Fruit fly (Drosophila melanogaster) whole organism, embryonic: ENCODE results near the gene CG14253.

Experiments used
- Aef1 ChIP-seq: fragments of 200-800 bp; sonication (Bioruptor generic); IDR thresholded peaks from 3 replicates; pipeline ENCODE4 v1.3.6; 2022; ENCODE audit warnings: missing biosample characterization, missing genetic modification characterization
- BEAF-32 ChIP-seq: fragments of 200-800 bp; sonication (Bioruptor generic); optimal IDR thresholded peaks from 3 replicates; lab custom pipeline; 2017; ENCODE audit warnings: missing biosample characterization, missing genetic modification characterization, mild to moderate bottlenecking, moderate library complexity, missing genetic modification reagents
- CG10267 ChIP-seq: fragments of 200-800 bp; sonication (Bioruptor generic); optimal IDR thresholded peaks from 2 replicates; lab custom pipeline; 2018; ENCODE audit warnings: missing biosample characterization, mild to moderate bottlenecking, missing genetic modification characterization, moderate library complexity
- CG11093 ChIP-seq: fragments of 200-800 bp; sonication (Bioruptor generic); IDR thresholded peaks from 3 replicates; pipeline ENCODE4 v1.3.6; 2022; ENCODE audit warnings: missing biosample characterization, missing genetic modification characterization
- CG11695 ChIP-seq: fragments of 200-800 bp; sonication (Bioruptor generic); IDR thresholded peaks from 3 replicates; pipeline ENCODE4 v1.3.6; 2022; ENCODE audit warnings: missing biosample characterization, missing genetic modification characterization
- CG12104 ChIP-seq: fragments of 200-800 bp; sonication (Bioruptor generic); optimal IDR thresholded peaks from 3 replicates; lab custom pipeline; 2016; ENCODE audit warnings: missing biosample characterization, missing genetic modification characterization
- CG12236 ChIP-seq: fragments of 200-800 bp; sonication (Bioruptor generic); optimal IDR thresholded peaks from 2 replicates; lab custom pipeline; 2016; ENCODE audit warnings: missing biosample characterization, missing genetic modification characterization
- CG1233 ChIP-seq: fragments of 200-800 bp; sonication (Bioruptor generic); optimal IDR thresholded peaks from 4 replicates; lab custom pipeline; 2018; ENCODE audit warnings: missing biosample characterization, mild to moderate bottlenecking, missing genetic modification characterization
- CG12769 ChIP-seq: fragments of 200-800 bp; sonication (Bioruptor generic); optimal IDR thresholded peaks from 2 replicates; lab custom pipeline; 2019; ENCODE audit warnings: missing biosample characterization, mild to moderate bottlenecking, missing genetic modification characterization, moderate library complexity
- CG14667 ChIP-seq: fragments of 200-800 bp; sonication (Bioruptor generic); IDR thresholded peaks from 2 replicates; pipeline ENCODE4 v1.3.6; 2022; ENCODE audit warnings: missing biosample characterization, missing genetic modification characterization
- CG17568 ChIP-seq: fragments of 200-800 bp; sonication (Bioruptor generic); optimal IDR thresholded peaks from 2 replicates; lab custom pipeline; 2018; ENCODE audit warnings: missing biosample characterization, mild to moderate bottlenecking, missing genetic modification characterization, moderate library complexity
- CG18476 ChIP-seq: fragments of 200-800 bp; sonication (Bioruptor generic); optimal IDR thresholded peaks from 2 replicates; lab custom pipeline; 2016; ENCODE audit warnings: missing biosample characterization, mild to moderate bottlenecking, missing genetic modification characterization
- CG30403 ChIP-seq: fragments of 200-800 bp; sonication (Bioruptor generic); optimal IDR thresholded peaks from 3 replicates; lab custom pipeline; 2016; ENCODE audit warnings: missing biosample characterization, missing genetic modification characterization
- CG31365 ChIP-seq: fragments of 200-800 bp; sonication (Bioruptor generic); optimal IDR thresholded peaks from 2 replicates; lab custom pipeline; 2018; ENCODE audit warnings: missing biosample characterization, mild to moderate bottlenecking, missing genetic modification characterization
- CG4282 ChIP-seq: fragments of 200-800 bp; sonication (Bioruptor generic); optimal IDR thresholded peaks from 2 replicates; lab custom pipeline; 2016; ENCODE audit warnings: missing biosample characterization, missing genetic modification characterization
- CG6689 ChIP-seq: fragments of 200-800 bp; sonication (Bioruptor generic); IDR thresholded peaks from 2 replicates; pipeline ENCODE4 v1.3.6; 2022; ENCODE audit warnings: missing biosample characterization, missing genetic modification characterization
- CG7928 ChIP-seq: fragments of 200-800 bp; sonication (Bioruptor generic); optimal IDR thresholded peaks from 2 replicates; lab custom pipeline; 2017; ENCODE audit warnings: missing biosample characterization, mild to moderate bottlenecking, missing genetic modification characterization
- CG8359 ChIP-seq: fragments of 200-800 bp; sonication (Bioruptor generic); optimal IDR thresholded peaks from 2 replicates; lab custom pipeline; 2017; ENCODE audit warnings: missing biosample characterization, mild to moderate bottlenecking, missing genetic modification characterization, borderline replicate concordance
- CTCF ChIP-seq: fragments of 200-800 bp; sonication (Bioruptor generic); optimal IDR thresholded peaks from 2 replicates; lab custom pipeline; 2017; ENCODE audit warnings: missing biosample characterization, mild to moderate bottlenecking, missing genetic modification characterization, moderate library complexity
- Doc2 ChIP-seq: fragments of 200-800 bp; sonication (Bioruptor generic); IDR thresholded peaks from 2 replicates; pipeline ENCODE4 v1.3.6; 2022; ENCODE audit warnings: missing biosample characterization, missing genetic modification characterization
- Doc3 ChIP-seq: fragments of 200-800 bp; sonication (Bioruptor generic); IDR thresholded peaks from 3 replicates; pipeline ENCODE4 v1.3.6; 2022; ENCODE audit warnings: missing biosample characterization, missing genetic modification characterization; ENCODE audit not compliant: partially characterized antibody
- E2f2 ChIP-seq: fragments of 200-800 bp; sonication (Bioruptor generic); IDR thresholded peaks from 2 replicates; pipeline ENCODE4 v1.3.6; 2022; ENCODE audit warnings: missing biosample characterization, missing genetic modification characterization
- Fer1 ChIP-seq: fragments of 200-800 bp; sonication (Bioruptor generic); optimal IDR thresholded peaks from 2 replicates; lab custom pipeline; 2017; ENCODE audit warnings: missing biosample characterization, mild to moderate bottlenecking, missing genetic modification characterization
- HLH3B ChIP-seq: fragments of 200-800 bp; sonication (Bioruptor generic); IDR thresholded peaks from 2 replicates; pipeline ENCODE4 v1.3.6; 2022; ENCODE audit warnings: missing biosample characterization, missing genetic modification characterization
- Lhr ChIP-seq: fragments of 200-800 bp; sonication (Bioruptor generic); optimal IDR thresholded peaks from 3 replicates; lab custom pipeline; 2017; ENCODE audit warnings: mild to moderate bottlenecking, missing biosample characterization, missing genetic modification reagents, missing genetic modification characterization
- MBD-R2 ChIP-seq: fragments of 200-800 bp; sonication (Bioruptor generic); IDR thresholded peaks from 2 replicates; pipeline ENCODE4 v1.3.6; 2022; ENCODE audit warnings: missing biosample characterization, missing genetic modification characterization
- Meics ChIP-seq: fragments of 200-800 bp; sonication (Bioruptor generic); optimal IDR thresholded peaks from 2 replicates; lab custom pipeline; 2017; ENCODE audit warnings: missing biosample characterization, mild to moderate bottlenecking, missing genetic modification characterization
- Ptx1 ChIP-seq: fragments of 200-800 bp; sonication (Bioruptor generic); IDR thresholded peaks from 2 replicates; pipeline ENCODE4 v1.3.6; 2022; ENCODE audit warnings: missing biosample characterization, missing genetic modification characterization
- Ravus ChIP-seq: fragments of 200-800 bp; sonication (Bioruptor generic); IDR thresholded peaks from 2 replicates; pipeline ENCODE4 v1.3.6; 2022; ENCODE audit warnings: missing biosample characterization, missing genetic modification characterization
- Sox102F ChIP-seq: fragments of 200-800 bp; sonication (Bioruptor generic); optimal IDR thresholded peaks from 2 replicates; lab custom pipeline; 2018; ENCODE audit warnings: missing biosample characterization, mild to moderate bottlenecking, missing genetic modification characterization, moderate library complexity
- Vsx1 ChIP-seq: fragments of 200-800 bp; sonication (Bioruptor generic); optimal IDR thresholded peaks from 2 replicates; lab custom pipeline; 2017; ENCODE audit warnings: missing biosample characterization, mild to moderate bottlenecking, missing genetic modification characterization, missing genetic modification reagents
- Xrp1 ChIP-seq: fragments of 200-800 bp; sonication (Bioruptor generic); IDR thresholded peaks from 2 replicates; pipeline ENCODE4 v1.3.6; 2022; ENCODE audit warnings: missing biosample characterization, missing genetic modification characterization
- ab ChIP-seq: fragments of 200-800 bp; sonication (Bioruptor generic); optimal IDR thresholded peaks from 2 replicates; lab custom pipeline; 2016; ENCODE audit warnings: missing biosample characterization, missing genetic modification characterization
- al ChIP-seq: fragments of 200-800 bp; sonication (Bioruptor generic); IDR thresholded peaks from 2 replicates; pipeline ENCODE4 v1.3.6; 2022; ENCODE audit warnings: missing biosample characterization, missing genetic modification characterization
- amos ChIP-seq: fragments of 200-800 bp; sonication (Bioruptor generic); IDR thresholded peaks from 2 replicates; pipeline ENCODE4 v1.3.6; 2022; ENCODE audit warnings: missing biosample characterization, missing genetic modification characterization; ENCODE audit not compliant: partially characterized antibody
- ara ChIP-seq: fragments of 200-800 bp; sonication (Bioruptor generic); IDR thresholded peaks from 2 replicates; pipeline ENCODE4 v1.3.6; 2022; ENCODE audit warnings: missing biosample characterization, missing genetic modification characterization
- ase ChIP-seq: fragments of 200-800 bp; sonication (Bioruptor generic); IDR thresholded peaks from 3 replicates; pipeline ENCODE4 v1.3.6; 2022; ENCODE audit warnings: missing biosample characterization, missing genetic modification characterization
- cg ChIP-seq: fragments of 200-800 bp; sonication (Bioruptor generic); optimal IDR thresholded peaks from 3 replicates; lab custom pipeline; 2019; ENCODE audit warnings: missing biosample characterization, mild to moderate bottlenecking, missing genetic modification characterization, moderate library complexity
- crp ChIP-seq, 2 experiments: fragments of 200-800 bp; sonication (Bioruptor generic); optimal IDR thresholded peaks; 2 replicates in 1 of 2; 3 replicates in 1 of 2; lab custom pipeline; 2017; ENCODE audit warnings: missing biosample characterization in 2 of 2, missing genetic modification characterization in 2 of 2, mild to moderate bottlenecking in 1 of 2, moderate library complexity in 1 of 2
- cwo ChIP-seq: fragments of 200-800 bp; sonication (Bioruptor generic); optimal IDR thresholded peaks from 3 replicates; lab custom pipeline; 2017; ENCODE audit warnings: missing biosample characterization, missing genetic modification characterization, mild to moderate bottlenecking, moderate library complexity, missing genetic modification reagents
- dan ChIP-seq: fragments of 200-800 bp; sonication (Bioruptor generic); IDR thresholded peaks from 2 replicates; pipeline ENCODE4 v1.3.6; 2022; ENCODE audit warnings: missing biosample characterization, missing genetic modification characterization
- disco-r ChIP-seq: fragments of 200-800 bp; sonication (Bioruptor generic); optimal IDR thresholded peaks from 2 replicates; lab custom pipeline; 2016; ENCODE audit warnings: missing biosample characterization, missing genetic modification characterization
- gsb ChIP-seq: fragments of 200-800 bp; sonication (Bioruptor generic); IDR thresholded peaks from 2 replicates; pipeline ENCODE4 v1.3.6; 2022; ENCODE audit warnings: missing biosample characterization, missing genetic modification characterization
- jumu ChIP-seq: fragments of 200-800 bp; sonication (Bioruptor generic); optimal IDR thresholded peaks from 3 replicates; lab custom pipeline; 2016; ENCODE audit warnings: missing biosample characterization, missing genetic modification characterization
- knrl ChIP-seq: fragments of 200-800 bp; sonication (Bioruptor generic); IDR thresholded peaks from 3 replicates; pipeline ENCODE4 v1.3.6; 2022; ENCODE audit warnings: missing biosample characterization, missing genetic modification characterization; ENCODE audit not compliant: partially characterized antibody
- phol ChIP-seq: fragments of 200-800 bp; sonication (Bioruptor generic); optimal IDR thresholded peaks from 3 replicates; lab custom pipeline; 2018; ENCODE audit warnings: missing biosample characterization, mild to moderate bottlenecking, missing genetic modification characterization, moderate library complexity
- sr ChIP-seq: fragments of 200-800 bp; sonication (Bioruptor generic); IDR thresholded peaks from 3 replicates; pipeline ENCODE4 v1.3.6; 2022; ENCODE audit warnings: missing biosample characterization, missing genetic modification characterization
- stc ChIP-seq: fragments of 200-800 bp; sonication (Bioruptor generic); IDR thresholded peaks from 2 replicates; pipeline ENCODE4 v1.3.6; 2022; ENCODE audit warnings: missing biosample characterization, missing genetic modification characterization
- trem ChIP-seq: fragments of 200-800 bp; optimal IDR thresholded peaks from 3 replicates; lab custom pipeline; 2019; ENCODE audit warnings: missing biosample characterization, mild to moderate bottlenecking, missing genetic modification characterization, moderate library complexity
- vvl ChIP-seq: fragments of 200-800 bp; sonication (Bioruptor generic); IDR thresholded peaks from 2 replicates; pipeline ENCODE4 v1.3.6; 2022; ENCODE audit warnings: missing biosample characterization, missing genetic modification characterization
- wdn ChIP-seq: fragments of 200-800 bp; sonication (Bioruptor generic); IDR thresholded peaks from 2 replicates; pipeline ENCODE4 v1.3.6; 2022; ENCODE audit warnings: missing biosample characterization, missing genetic modification characterization

Gene CG14253

DNA sequence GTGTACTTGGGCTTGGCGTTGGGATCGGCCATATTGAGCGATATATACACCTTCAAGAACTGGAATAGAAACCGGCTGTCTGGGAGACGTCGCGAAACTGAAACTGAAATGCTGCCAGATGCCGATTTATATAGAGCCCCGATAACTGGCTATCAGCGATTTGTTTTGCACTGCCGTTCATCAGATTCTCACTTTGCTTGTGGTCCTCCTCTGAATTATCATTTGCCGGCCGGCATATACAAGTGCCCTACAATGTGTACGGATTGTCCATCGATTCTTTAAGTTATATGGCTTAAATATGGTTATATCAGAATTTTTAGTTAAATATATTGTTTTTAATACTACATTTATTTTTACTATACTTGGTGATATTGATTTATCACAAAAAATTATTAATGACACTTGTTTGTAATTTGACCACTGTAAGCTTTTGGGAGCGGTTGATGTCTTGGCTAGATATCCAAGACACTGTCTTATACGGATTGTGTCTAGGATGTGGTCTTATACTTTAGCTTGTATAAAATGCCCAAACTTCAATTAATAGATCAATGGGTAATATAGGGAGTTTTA is 10.2 kb downstream of the CG14253 start, which contains the start of gene CG31075 (continued):
- no peak for TF ChIP-seq crp (GFP tag; optimal IDR thresholded peaks at IDR 0.05; lab: Kevin White, UChicago)
- TF ChIP-seq ab (GFP tag; lab: Kevin White, UChicago): no peak
- TF ChIP-seq Doc2 (GFP tag; lab: Robert Waterston, UW): no peak
- 0 out of 2 replicates have a peak, but pooled peaks have one; percentile 35 for TF ChIP-seq al (GFP tag; lab: Robert Waterston, UW)
- TF ChIP-seq CG10267 (tag; lab: Kevin White, UChicago): peak; percentile 16
- peak; percentile 49; the same call in 1 of the 2 replicates for TF ChIP-seq Ptx1
- peak; percentile 52 for TF ChIP-seq CG18476 (GFP tag; lab: Kevin White, UChicago)
- TF ChIP-seq Meics (GFP tag; lab: Kevin White, UChicago): peak; percentile 61
- TF ChIP-seq CG11093 (GFP tag; lab: Robert Waterston, UW): 0 out of 3 replicates have a peak, but pooled peaks have one; percentile 7
- no peak for TF ChIP-seq amos (GFP tag; lab: Robert Waterston, UW)
- TF ChIP-seq CG14667 (GFP tag; lab: Robert Waterston, UW): peak; percentile 46; the same call in 1 of the 2 replicates
- no peak for TF ChIP-seq ara (GFP tag; lab: Robert Waterston, UW)
- peak; percentile 47; the same call in 1 of the 3 replicates for TF ChIP-seq CG11695
- no peak for TF ChIP-seq Vsx1 (GFP tag; lab: Kevin White, UChicago)
- TF ChIP-seq Sox102F: peak; percentile 14
- peak; percentile 51 for TF ChIP-seq phol (tag; lab: Kevin White, UChicago)
- peak; percentile 77 for TF ChIP-seq Aef1 (GFP tag; lab: Robert Waterston, UW)
- TF ChIP-seq BEAF-32 (GFP tag; lab: Kevin White, UChicago): no peak
- no peak for TF ChIP-seq dan (GFP tag; lab: Robert Waterston, UW)
- TF ChIP-seq Doc3 (GFP tag; lab: Robert Waterston, UW): no peak
- TF ChIP-seq CG8359 (GFP tag; lab: Kevin White, UChicago): no peak
- TF ChIP-seq MBD-R2 (GFP tag; lab: Robert Waterston, UW): peak; percentile 74; the same call in 1 of the 2 replicates
- TF ChIP-seq E2f2 (GFP tag; lab: Robert Waterston, UW): peak; percentile 43; the same call in 1 of the 2 replicates
- no peak for TF ChIP-seq CG17568 (GFP tag; lab: Kevin White, UChicago)
- TF ChIP-seq CG12236: no peak
- TF ChIP-seq jumu: no peak
- TF ChIP-seq cwo (GFP tag; lab: Kevin White, UChicago): peak; percentile 63
- peak; percentile 62 for TF ChIP-seq vvl (GFP tag; lab: Robert Waterston, UW)
- no peak for TF ChIP-seq Lhr (GFP tag; lab: Kevin White, UChicago)
- TF ChIP-seq disco-r: no peak
- peak; percentile 34 for TF ChIP-seq CG12104 (GFP tag; lab: Kevin White, UChicago)
- TF ChIP-seq CTCF (GFP tag; lab: Kevin White, UChicago): peak; percentile 61
- no peak for TF ChIP-seq trem (tag; lab: Kevin White, UChicago)
- no peak for TF ChIP-seq cg
- TF ChIP-seq Xrp1 (GFP tag; lab: Robert Waterston, UW): peak; percentile 55
- no peak for TF ChIP-seq CG7928 (GFP tag; lab: Kevin White, UChicago)
- no peak for TF ChIP-seq CG31365
- TF ChIP-seq CG6689 (GFP tag; lab: Robert Waterston, UW): peak; percentile 30; the same call in 1 of the 2 replicates
- no peak; the same call in 1 of the 2 replicates for TF ChIP-seq stc
- peak; percentile 36 for TF ChIP-seq CG1233 (GFP tag; lab: Kevin White, UChicago)
- no peak for TF ChIP-seq knrl (GFP tag; lab: Robert Waterston, UW)
- peak; percentile 54 for TF ChIP-seq wdn (GFP tag; lab: Robert Waterston, UW)
- TF ChIP-seq HLH3B (GFP tag; lab: Robert Waterston, UW): peak; percentile 67
- TF ChIP-seq CG4282 (GFP tag; lab: Kevin White, UChicago): no peak
- peak; percentile 20 for TF ChIP-seq Ravus (GFP tag; lab: Robert Waterston, UW)
- no peak for TF ChIP-seq ase (GFP tag; lab: Robert Waterston, UW)
- TF ChIP-seq Fer1 (GFP tag; lab: Kevin White, UChicago): peak; percentile 75
- TF ChIP-seq CG30403 (GFP tag; lab: Kevin White, UChicago): peak; percentile 63
- no peak for TF ChIP-seq sr (GFP tag; lab: Robert Waterston, UW)
- no peak for TF ChIP-seq gsb (GFP tag; lab: Robert Waterston, UW)
- TF ChIP-seq CG12769 (tag; lab: Kevin White, UChicago): peak; percentile 23
